Worm (Caenorhabditis elegans) whole organism, L2 larva: ENCODE data around the gene ltah-1.2.

Source experiments
- C34F6.9 ChIP-seq: fragments of 150-350 bp; optimal IDR thresholded peaks from 2 replicates; lab custom pipeline; 2014; ENCODE audit warnings: missing biosample characterization, missing genetic modification characterization
- alr-1 ChIP-seq: fragments of 150-350 bp; optimal IDR thresholded peaks from 2 replicates; lab custom pipeline; 2014; ENCODE audit warnings: missing biosample characterization, missing genetic modification characterization
- dmd-4 ChIP-seq: sonication (generic microtip); optimal IDR thresholded peaks from 2 replicates; lab custom pipeline; 2017; ENCODE audit warnings: missing biosample characterization, missing genetic modification characterization
- nhr-11 ChIP-seq: fragments of 150-350 bp; optimal IDR thresholded peaks from 2 replicates; lab custom pipeline; 2014; ENCODE audit warnings: missing biosample characterization, missing genetic modification characterization
- nhr-21 ChIP-seq: fragments of 150-350 bp; optimal IDR thresholded peaks from 2 replicates; lab custom pipeline; 2014; ENCODE audit warnings: missing biosample characterization, missing genetic modification characterization
- nhr-237 ChIP-seq: fragments of 150-350 bp; optimal IDR thresholded peaks from 2 replicates; lab custom pipeline; 2014; ENCODE audit warnings: missing biosample characterization, missing genetic modification characterization
- unc-62 ChIP-seq: fragments of 150-350 bp; optimal IDR thresholded peaks from 2 replicates; lab custom pipeline; 2014; ENCODE audit warnings: missing biosample characterization, missing genetic modification reagents, missing genetic modification characterization
- zag-1 ChIP-seq: fragments of 150-350 bp; optimal IDR thresholded peaks from 2 replicates; lab custom pipeline; 2014; ENCODE audit warnings: missing biosample characterization, missing genetic modification characterization

DNA sequence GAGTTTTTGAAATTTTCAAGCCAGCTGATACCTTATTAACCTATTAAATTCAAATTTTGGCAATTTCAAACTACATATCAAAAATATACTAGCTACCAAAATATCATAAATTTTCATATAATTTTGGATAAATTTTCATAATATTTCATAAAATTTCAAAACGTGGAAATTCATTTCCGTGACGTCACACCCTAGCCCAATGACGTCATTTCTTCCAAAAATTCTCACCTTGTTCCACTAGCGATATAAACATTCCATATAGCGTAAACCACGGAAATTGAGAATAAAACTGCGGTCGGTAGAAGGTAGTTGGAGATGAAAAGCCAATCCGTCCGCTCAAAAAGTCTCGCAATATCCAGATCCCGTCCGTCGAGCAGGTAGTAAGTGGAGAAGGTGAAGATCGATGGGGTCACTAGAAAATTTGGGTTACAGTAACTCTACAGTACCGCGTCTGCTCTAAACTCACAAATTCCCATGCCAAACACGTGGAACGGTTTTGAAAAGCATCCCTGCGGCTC is 48.3 kb upstream of the ltah-1.2 start:
- TF ChIP-seq nhr-21 (tag; lab: Kevin White, UChicago) (no peak), C34F6.9 (tag; lab: Kevin White, UChicago) (no peak), zag-1 (tag; lab: Kevin White, UChicago) (no peak), unc-62 (GFP tag; lab: Kevin White, UChicago) (no peak), alr-1 (no peak), dmd-4 (tag; lab: Kevin White, UChicago) (no peak), nhr-11 (tag; lab: Kevin White, UChicago) (no peak), nhr-237 (no peak)
